Worm (Caenorhabditis elegans): Measurements from ENCODE around the gene nhr-168.

Gene nhr-168

ce11 chrV:13338037-13338436 is 4.4 kb upstream of the nhr-168 start:
- TF ChIP-seq ceh-36 (tag; optimal IDR thresholded peaks at IDR 0.05) (no peak), ceh-13 (GFP tag; optimal IDR thresholded peaks at IDR 0.05) (no peak), hmbx-1 (tag; optimal IDR thresholded peaks at IDR 0.05) (no peak), aly-1 (tag; optimal IDR thresholded peaks at IDR 0.05) (no peak), B0310.2 (tag; optimal IDR thresholded peaks at IDR 0.05) (no peak), ama-1 (optimal IDR thresholded peaks at IDR 0.05) (no peak), hmg-4 (GFP tag; optimal IDR thresholded peaks at IDR 0.05) (no peak), tbx-37 (GFP tag; conservative IDR thresholded peaks at IDR 0.05) (no peak)

- TF ChIP-seq flt-1 (GFP tag; IDR thresholded peaks at IDR 0.05) (no peak), aly-1 (tag; optimal IDR thresholded peaks at IDR 0.05) (no peak), hmbx-1 (tag; optimal IDR thresholded peaks at IDR 0.05) (no peak), ama-1 (optimal IDR thresholded peaks at IDR 0.05) (no peak), tra-4 (tag; optimal IDR thresholded peaks at IDR 0.05) (no peak), tbx-37 (GFP tag; conservative IDR thresholded peaks at IDR 0.05) (no peak), B0310.2 (tag; optimal IDR thresholded peaks at IDR 0.05) (no peak), hmg-4 (GFP tag; optimal IDR thresholded peaks at IDR 0.05) (no peak), ceh-13 (GFP tag; optimal IDR thresholded peaks at IDR 0.05) (no peak), tbx-11 (GFP tag; IDR thresholded peaks at IDR 0.05) (no peak), F13C5.2 (tag; optimal IDR thresholded peaks at IDR 0.05) (no peak), sea-1 (GFP tag; conservative IDR thresholded peaks at IDR 0.05) (no peak), scrt-1 (GFP tag; IDR thresholded peaks at IDR 0.05) (no peak), ets-7 (tag; optimal IDR thresholded peaks at IDR 0.05) (no peak), hnd-1 (tag; optimal IDR thresholded peaks at IDR 0.05) (no peak)
Observed at ce11 chrV:13335883-13336419, 2.3 kb upstream of the nhr-168 start, which contains the start of gene C50B6.9. C50B6.9 (plus strand) TSS chrV:13336369.

DNA sequence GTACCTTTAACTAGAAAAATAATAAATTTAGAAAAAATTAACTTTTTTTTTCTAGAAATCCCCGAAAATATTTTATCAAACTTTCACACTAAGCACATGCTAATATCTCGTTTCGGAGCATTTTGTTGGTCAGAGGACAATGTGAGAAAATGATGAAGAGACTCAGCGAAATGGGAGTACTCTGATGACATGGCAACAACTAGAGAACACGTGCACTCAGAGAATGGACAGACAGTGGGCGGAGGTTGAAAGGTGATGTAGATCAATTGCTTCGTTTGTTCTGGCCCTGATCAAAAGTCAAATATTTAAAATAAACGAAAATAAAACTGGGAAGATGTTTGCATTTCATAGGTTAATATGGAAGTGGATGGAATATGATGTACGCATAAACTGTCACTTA is 776 bp upstream of the nhr-168 start:
- no peak for TF ChIP-seq ceh-13 (GFP tag; optimal IDR thresholded peaks at IDR 0.05)
- TF ChIP-seq tbx-37 (GFP tag; conservative IDR thresholded peaks at IDR 0.05): no peak
- no peak for TF ChIP-seq sea-1 (GFP tag; conservative IDR thresholded peaks at IDR 0.05)
- no peak for TF ChIP-seq flt-1 (GFP tag; IDR thresholded peaks at IDR 0.05)
- no peak for TF ChIP-seq B0310.2 (tag; optimal IDR thresholded peaks at IDR 0.05)
- TF ChIP-seq pes-1 (GFP tag; IDR thresholded peaks at IDR 0.05): no peak
- TF ChIP-seq tbx-11 (GFP tag; IDR thresholded peaks at IDR 0.05): no peak
- no peak for TF ChIP-seq hmbx-1 (tag; optimal IDR thresholded peaks at IDR 0.05)
- no peak for TF ChIP-seq F13C5.2 (tag; optimal IDR thresholded peaks at IDR 0.05)
- no peak for TF ChIP-seq ets-7 (tag; optimal IDR thresholded peaks at IDR 0.05)
- TF ChIP-seq ama-1 (optimal IDR thresholded peaks at IDR 0.05): no peak
- TF ChIP-seq ceh-36 (tag; optimal IDR thresholded peaks at IDR 0.05): no peak
- TF ChIP-seq hmg-4 (GFP tag; optimal IDR thresholded peaks at IDR 0.05): no peak
- no peak for TF ChIP-seq hnd-1 (tag; optimal IDR thresholded peaks at IDR 0.05)
- TF ChIP-seq scrt-1 (GFP tag; IDR thresholded peaks at IDR 0.05): no peak
- TF ChIP-seq tra-4 (tag; optimal IDR thresholded peaks at IDR 0.05): no peak
- TF ChIP-seq aly-1 (tag; optimal IDR thresholded peaks at IDR 0.05): no peak

ce11 chrV:13330919-13331318 is 2.8 kb downstream of the nhr-168 start, which contains the start of gene nhr-129:
nhr-129 (minus strand) TSS chrV:13331019.
- TF ChIP-seq ceh-36 (tag; optimal IDR thresholded peaks at IDR 0.05): no peak
- no peak for TF ChIP-seq hmbx-1 (tag; optimal IDR thresholded peaks at IDR 0.05)
- no peak for TF ChIP-seq ceh-13 (GFP tag; optimal IDR thresholded peaks at IDR 0.05)
- TF ChIP-seq aly-1 (tag; optimal IDR thresholded peaks at IDR 0.05): no peak
- TF ChIP-seq tra-4 (tag; optimal IDR thresholded peaks at IDR 0.05): no peak
- no peak for TF ChIP-seq F13C5.2 (tag; optimal IDR thresholded peaks at IDR 0.05)
- no peak for TF ChIP-seq ama-1 (optimal IDR thresholded peaks at IDR 0.05)
- TF ChIP-seq sea-1 (GFP tag; conservative IDR thresholded peaks at IDR 0.05): no peak
- no peak for TF ChIP-seq hnd-1 (tag; optimal IDR thresholded peaks at IDR 0.05)
- TF ChIP-seq hmg-4 (GFP tag; optimal IDR thresholded peaks at IDR 0.05): no peak
- TF ChIP-seq scrt-1 (GFP tag; IDR thresholded peaks at IDR 0.05): no peak
- no peak for TF ChIP-seq tbx-37 (GFP tag; conservative IDR thresholded peaks at IDR 0.05)
- TF ChIP-seq tbx-11 (GFP tag; IDR thresholded peaks at IDR 0.05): no peak
- no peak for TF ChIP-seq pes-1 (GFP tag; IDR thresholded peaks at IDR 0.05)
- TF ChIP-seq ets-7 (tag; optimal IDR thresholded peaks at IDR 0.05): no peak

ce11 chrV:13327463-13327862 is 6.2 kb downstream of the nhr-168 start, which contains the start of gene str-37:
str-37 (plus strand) TSS chrV:13327763.
- no peak for TF ChIP-seq hmg-4 (GFP tag; optimal IDR thresholded peaks at IDR 0.05)
- no peak for TF ChIP-seq scrt-1 (GFP tag; IDR thresholded peaks at IDR 0.05)
- TF ChIP-seq ets-7 (tag; optimal IDR thresholded peaks at IDR 0.05): no peak
- no peak for TF ChIP-seq F13C5.2 (tag; optimal IDR thresholded peaks at IDR 0.05)

- TF ChIP-seq ceh-36 (tag; optimal IDR thresholded peaks at IDR 0.05) (no peak), pes-1 (GFP tag; IDR thresholded peaks at IDR 0.05) (no peak), F13C5.2 (tag; optimal IDR thresholded peaks at IDR 0.05) (no peak), tbx-37 (GFP tag; conservative IDR thresholded peaks at IDR 0.05) (no peak), flt-1 (GFP tag; IDR thresholded peaks at IDR 0.05) (no peak), hnd-1 (tag; optimal IDR thresholded peaks at IDR 0.05) (no peak), hmg-4 (GFP tag; optimal IDR thresholded peaks at IDR 0.05) (no peak), aly-1 (tag; optimal IDR thresholded peaks at IDR 0.05) (no peak), hmbx-1 (tag; optimal IDR thresholded peaks at IDR 0.05) (no peak), scrt-1 (GFP tag; IDR thresholded peaks at IDR 0.05) (no peak)
Observed at ce11 chrV:13324933-13325760, 8.5 kb downstream of the nhr-168 start, which contains the start of gene C50B6.7. C50B6.7 (minus strand) TSS chrV:13324983.

DNA sequence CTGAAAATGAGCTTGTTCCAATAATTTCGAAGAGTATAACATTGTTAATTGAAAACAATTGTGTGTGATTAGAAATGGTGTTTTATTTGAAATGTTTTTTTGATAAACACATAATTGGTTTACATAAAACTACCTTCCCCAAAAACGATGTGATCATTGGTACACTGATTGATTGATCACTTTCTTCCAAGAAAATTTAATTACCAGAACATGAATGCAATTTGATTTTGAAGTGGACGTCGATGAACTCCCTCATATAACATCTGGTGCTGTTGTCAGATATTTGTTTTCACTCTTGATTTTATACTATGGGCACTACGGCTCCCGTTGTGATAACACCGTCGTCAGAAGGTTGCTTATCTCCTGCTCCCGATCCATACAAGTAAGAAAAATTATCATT is 13.0 kb downstream of the nhr-168 start, which contains the start of gene srh-15:
Gene srh-15 (plus strand): TSS at position 301 of the 400 bp plus-strand sequence.
- TF ChIP-seq flt-1 (GFP tag; IDR thresholded peaks at IDR 0.05) (no peak), hmbx-1 (tag; optimal IDR thresholded peaks at IDR 0.05) (no peak)

Data from whole organism, early embryonic.